Worm (Caenorhabditis elegans): ENCODE data around the gene rpl-23.

ce11 chrIII:5748360-5748759 lies 42.4 kb upstream of the rpl-23 start:
- TF ChIP-seq ztf-6 (GFP tag; IDR thresholded peaks at IDR 0.05) (no peak), pbrm-1 (GFP tag; IDR thresholded peaks at IDR 0.05) (no peak)
